Fruit fly (Drosophila melanogaster): ENCODE results near the gene Exo84.
A peak's percentile ranks its signal among the peaks of the same experiment; 100 is the strongest.

Exo84 gene

dm6 chr3R:26017294-26017770 lies 34.7 kb downstream of the Exo84 start (continued):
- TF ChIP-seq Vsx1 (GFP tag; optimal IDR thresholded peaks at IDR 0.05) (no peak), gsb-n (tag; optimal IDR thresholded peaks at IDR 0.05) (no peak), gt (GFP tag; IDR thresholded peaks at IDR 0.05) (no peak), Adf1 (GFP tag; IDR thresholded peaks at IDR 0.05) (peak; percentile 75), CG15601 (tag; optimal IDR thresholded peaks at IDR 0.05) (no peak), wdn (GFP tag; IDR thresholded peaks at IDR 0.05) (no peak), Hr78 (GFP tag; optimal IDR thresholded peaks at IDR 0.05) (peak in 1 of 2 experiments; percentile 88), CG4820 (GFP tag; optimal IDR thresholded peaks at IDR 0.05) (no peak), Hey (tag; optimal IDR thresholded peaks at IDR 0.05) (no peak), Nf-YC (tag; optimal IDR thresholded peaks at IDR 0.05) (peak; percentile 5), CG16779 (GFP tag; IDR thresholded peaks at IDR 0.05) (no peak), bsh (GFP tag; optimal IDR thresholded peaks at IDR 0.05) (no peak), CG11723 (GFP tag; optimal IDR thresholded peaks at IDR 0.05) (no peak), cad (GFP tag; optimal IDR thresholded peaks at IDR 0.05) (peak; percentile 13), lola (GFP tag; optimal IDR thresholded peaks at IDR 0.05) (no peak), ham (GFP tag; IDR thresholded peaks at IDR 0.05) (no peak), klu (GFP tag; IDR thresholded peaks at IDR 0.05) (no peak), maf-S (GFP tag; optimal IDR thresholded peaks at IDR 0.05) (no peak), ap (GFP tag; IDR thresholded peaks at IDR 0.05) (no peak), oc (tag; optimal IDR thresholded peaks at IDR 0.05) (no peak), salm (tag; optimal IDR thresholded peaks at IDR 0.05) (no peak), repo (GFP tag; optimal IDR thresholded peaks at IDR 0.05) (no peak), CG2202 (tag; optimal IDR thresholded peaks at IDR 0.05) (no peak), YL-1 (GFP tag; optimal IDR thresholded peaks at IDR 0.05) (no peak), pfk (GFP tag; optimal IDR thresholded peaks at IDR 0.05) (no peak), sug (tag; optimal IDR thresholded peaks at IDR 0.05) (no peak), otp (GFP tag; IDR thresholded peaks at IDR 0.05) (0 out of 3 replicates have a peak, but pooled peaks have one; percentile 13), CG7928 (GFP tag; optimal IDR thresholded peaks at IDR 0.05) (no peak), CG32532 (GFP tag; IDR thresholded peaks at IDR 0.05) (no peak), NK7.1 (GFP tag; optimal IDR thresholded peaks at IDR 0.05) (no peak), CG15514 (GFP tag; optimal IDR thresholded peaks at IDR 0.05) (no peak), ems (GFP tag; optimal IDR thresholded peaks at IDR 0.05) (no peak), zfh2 (GFP tag; optimal IDR thresholded peaks at IDR 0.05) (no peak), CG12942 (GFP tag; optimal IDR thresholded peaks at IDR 0.05) (no peak), D19B (GFP tag; optimal IDR thresholded peaks at IDR 0.05) (no peak), slbo (GFP tag; IDR thresholded peaks at IDR 0.05) (no peak), pros (GFP tag; optimal IDR thresholded peaks at IDR 0.05) (peak; percentile 44), Tbp (GFP tag; optimal IDR thresholded peaks at IDR 0.05) (no peak), Lhr (GFP tag; optimal IDR thresholded peaks at IDR 0.05) (no peak), CG4328 (GFP tag; optimal IDR thresholded peaks at IDR 0.05) (no peak), CG10366 (GFP tag; IDR thresholded peaks at IDR 0.05) (no peak), Sry-β (GFP tag; optimal IDR thresholded peaks at IDR 0.05) (no peak), CG12769 (tag; optimal IDR thresholded peaks at IDR 0.05) (peak; percentile 58), sens-2 (GFP tag; IDR thresholded peaks at IDR 0.05) (no peak), pho (GFP tag; optimal IDR thresholded peaks at IDR 0.05) (no peak), Max (GFP tag; optimal IDR thresholded peaks at IDR 0.05) (no peak), CG4707 (GFP tag; optimal IDR thresholded peaks at IDR 0.05) (no peak), Ravus (GFP tag; IDR thresholded peaks at IDR 0.05) (no peak), chn (GFP tag; optimal IDR thresholded peaks at IDR 0.05) (no peak), CG8388 (GFP tag; optimal IDR thresholded peaks at IDR 0.05) (no peak), cg (GFP tag; optimal IDR thresholded peaks at IDR 0.05) (peak; percentile 18), CG8478 (optimal IDR thresholded peaks at IDR 0.05) (no peak)

Data from whole organism, embryonic.